Fruit fly (Drosophila melanogaster): ENCODE measurements around the gene tws.

tws gene

dm6 chr3R:10084914-10085313 lies 54.7 kb downstream of the tws start (continued):
- TF ChIP-seq CG16779 (tag; optimal IDR thresholded peaks at IDR 0.05) (no peak), acj6 (GFP tag; optimal IDR thresholded peaks at IDR 0.05) (peak; percentile 63), cyc (GFP tag; optimal IDR thresholded peaks at IDR 0.05) (peak; percentile 85), topi (GFP tag; optimal IDR thresholded peaks at IDR 0.05) (peak; percentile 82), fd85E (GFP tag; optimal IDR thresholded peaks at IDR 0.05) (no peak), fkh (GFP tag; optimal IDR thresholded peaks at IDR 0.05) (peak; percentile 22), Eip75B (GFP tag; optimal IDR thresholded peaks at IDR 0.05) (peak; percentile 50), ss (GFP tag; optimal IDR thresholded peaks at IDR 0.05) (no peak), svp (GFP tag) (peak; percentile 86), vri (GFP tag; optimal IDR thresholded peaks at IDR 0.05) (peak; percentile 92), CG31627 (GFP tag; optimal IDR thresholded peaks at IDR 0.05) (peak; percentile 92), achi (GFP tag; optimal IDR thresholded peaks at IDR 0.05) (peak; percentile 56), Ets21C (GFP tag; optimal IDR thresholded peaks at IDR 0.05) (peak; percentile 88), CG7368 (GFP tag; optimal IDR thresholded peaks at IDR 0.05) (peak; percentile 34), lz (GFP tag; optimal IDR thresholded peaks at IDR 0.05) (peak; percentile 88), Sox14 (GFP tag; optimal IDR thresholded peaks at IDR 0.05) (peak; percentile 84), CG8319 (GFP tag; optimal IDR thresholded peaks at IDR 0.05) (peak; percentile 33), CG10669 (GFP tag; optimal IDR thresholded peaks at IDR 0.05) (peak; percentile 48), CG6163 (GFP tag; IDR thresholded peaks at IDR 0.05) (peak; percentile 81), spab (GFP tag; optimal IDR thresholded peaks at IDR 0.05) (peak; percentile 13), fd59A (GFP tag; optimal IDR thresholded peaks at IDR 0.05) (peak; percentile 23), CG32006 (GFP tag; optimal IDR thresholded peaks at IDR 0.05) (peak; percentile 32), CG1621 (tag; optimal IDR thresholded peaks at IDR 0.05) (peak; percentile 36), Eip78C (GFP tag) (peak; percentile 80), Blimp-1 (GFP tag; optimal IDR thresholded peaks at IDR 0.05) (peak; percentile 66), Sox102F (GFP tag; optimal IDR thresholded peaks at IDR 0.05) (peak; percentile 81)

- TF ChIP-seq Ets96B (tag; optimal IDR thresholded peaks at IDR 0.05): peak; percentile 12
- TF ChIP-seq CG8632 (GFP tag; optimal IDR thresholded peaks at IDR 0.05): no peak
- TF ChIP-seq CG10669 (GFP tag; optimal IDR thresholded peaks at IDR 0.05): no peak
- no peak for TF ChIP-seq CG8119 (GFP tag; IDR thresholded peaks at IDR 0.05)
- peak; percentile 50 for TF ChIP-seq Eip75B (GFP tag; optimal IDR thresholded peaks at IDR 0.05)
- TF ChIP-seq CG34406 (GFP tag; optimal IDR thresholded peaks at IDR 0.05): no peak
- TF ChIP-seq fd85E (GFP tag; optimal IDR thresholded peaks at IDR 0.05): no peak
- TF ChIP-seq CG3032 (tag; optimal IDR thresholded peaks at IDR 0.05): peak; percentile 14
- peak; percentile 13 for TF ChIP-seq Eip93F (GFP tag; optimal IDR thresholded peaks at IDR 0.05)
- TF ChIP-seq CG6792 (GFP tag; optimal IDR thresholded peaks at IDR 0.05): no peak
- peak in 1 of 2 experiments; percentile 9 for TF ChIP-seq salr (GFP tag; optimal IDR thresholded peaks at IDR 0.05)
- peak; percentile 62 for TF ChIP-seq dsx (GFP tag; optimal IDR thresholded peaks at IDR 0.05; ENCODE audit: poor library complexity, severe bottlenecking)
- peak; percentile 52; the same call in 2 of the 3 replicates for TF ChIP-seq CG6163 (GFP tag; IDR thresholded peaks at IDR 0.05)
- no peak for TF ChIP-seq cyc (GFP tag; optimal IDR thresholded peaks at IDR 0.05)
- peak; percentile 30 for TF ChIP-seq Blimp-1 (GFP tag; optimal IDR thresholded peaks at IDR 0.05)
- TF ChIP-seq CG4318 (GFP tag; optimal IDR thresholded peaks at IDR 0.05): no peak
- TF ChIP-seq CG11294 (GFP tag; IDR thresholded peaks at IDR 0.05): no peak
- TF ChIP-seq CG10631 (GFP tag; optimal IDR thresholded peaks at IDR 0.05): no peak
- TF ChIP-seq OdsH (GFP tag; optimal IDR thresholded peaks at IDR 0.05): no peak
- TF ChIP-seq vri (GFP tag; optimal IDR thresholded peaks at IDR 0.05): peak; percentile 61
- TF ChIP-seq Hr4 (GFP tag; optimal IDR thresholded peaks at IDR 0.05): no peak
- no peak for TF ChIP-seq CG11762 (GFP tag; optimal IDR thresholded peaks at IDR 0.05; ENCODE audit: insufficient read depth)
- no peak for TF ChIP-seq CG1621 (tag; optimal IDR thresholded peaks at IDR 0.05)
- TF ChIP-seq net (GFP tag; optimal IDR thresholded peaks at IDR 0.05): no peak
- no peak for TF ChIP-seq Lpt (GFP tag; optimal IDR thresholded peaks at IDR 0.05)
- no peak for TF ChIP-seq acj6 (GFP tag; optimal IDR thresholded peaks at IDR 0.05)
- TF ChIP-seq achi (GFP tag; optimal IDR thresholded peaks at IDR 0.05): no peak
- TF ChIP-seq Smox (GFP tag; optimal IDR thresholded peaks at IDR 0.05): no peak
- no peak for TF ChIP-seq Hr38 (GFP tag; optimal IDR thresholded peaks at IDR 0.05)
- TF ChIP-seq spab (GFP tag; optimal IDR thresholded peaks at IDR 0.05): no peak
- no peak for TF ChIP-seq CG11902 (GFP tag; optimal IDR thresholded peaks at IDR 0.05)
- TF ChIP-seq ss (GFP tag; optimal IDR thresholded peaks at IDR 0.05): peak; percentile 33 to 62
- TF ChIP-seq CG7368 (GFP tag; optimal IDR thresholded peaks at IDR 0.05): no peak
- TF ChIP-seq CG31627 (GFP tag; optimal IDR thresholded peaks at IDR 0.05): no peak
Observed at dm6 chr3R:10084179-10084647, 55.4 kb downstream of the tws start.

Data from whole organism, prepupa.